Worm (Caenorhabditis elegans): ENCODE data around the gene srg-48.

srg-48 gene

ce11 chrIV:7098509-7099065, 26.4 kb downstream of the srg-48 start, which contains the start of gene ZC477.4 (continued):
- peak; percentile 25 for TF ChIP-seq ceh-34 (tag; optimal IDR thresholded peaks at IDR 0.05)
- peak; percentile 72 for TF ChIP-seq unc-55 (GFP tag; optimal IDR thresholded peaks at IDR 0.05)
- TF ChIP-seq hlh-30 (tag; optimal IDR thresholded peaks at IDR 0.05; ENCODE audit: insufficient read depth), result no peak
- no peak for TF ChIP-seq pha-4 (tag; optimal IDR thresholded peaks at IDR 0.05)
- no peak for TF ChIP-seq sox-2 (GFP tag; IDR thresholded peaks at IDR 0.05)
- no peak for TF ChIP-seq odd-2 (tag; optimal IDR thresholded peaks at IDR 0.05)
- TF ChIP-seq ceh-14 (tag; optimal IDR thresholded peaks at IDR 0.05), result peak; percentile 7
- no peak for TF ChIP-seq pag-3 (tag; optimal IDR thresholded peaks at IDR 0.05; ENCODE audit: borderline replicate concordance)
- TF ChIP-seq npax-4 (tag; optimal IDR thresholded peaks at IDR 0.05), result no peak
- TF ChIP-seq ceh-31 (tag; optimal IDR thresholded peaks at IDR 0.05), result peak; percentile 7
- no peak for TF ChIP-seq che-1 (tag; optimal IDR thresholded peaks at IDR 0.05)
- peak; percentile 4 for TF ChIP-seq unc-42 (tag; optimal IDR thresholded peaks at IDR 0.05)
- TF ChIP-seq ceh-45 (GFP tag; IDR thresholded peaks at IDR 0.05), result no peak
- TF ChIP-seq ceh-22 (tag; optimal IDR thresholded peaks at IDR 0.05), result no peak
- no peak for TF ChIP-seq pros-1 (tag; optimal IDR thresholded peaks at IDR 0.05)
- no peak for TF ChIP-seq syd-9 (tag; optimal IDR thresholded peaks at IDR 0.05)
- TF ChIP-seq dmd-4 (tag; optimal IDR thresholded peaks at IDR 0.05; ENCODE audit: borderline replicate concordance), result no peak
- peak; percentile 19 for TF ChIP-seq hlh-8 (tag; optimal IDR thresholded peaks at IDR 0.05)
- TF ChIP-seq hlh-6 (tag; optimal IDR thresholded peaks at IDR 0.05), result peak; percentile 55
- no peak for TF ChIP-seq pqm-1 (tag; optimal IDR thresholded peaks at IDR 0.05)
- peak; percentile 77 for TF ChIP-seq rnt-1 (tag; optimal IDR thresholded peaks at IDR 0.05)
- no peak for TF ChIP-seq ceh-2 (tag; optimal IDR thresholded peaks at IDR 0.05)
- TF ChIP-seq fkh-6 (tag; optimal IDR thresholded peaks at IDR 0.05), result no peak
- no peak for TF ChIP-seq ceh-30 (tag; optimal IDR thresholded peaks at IDR 0.05)

ce11 chrIV:7099377-7099776, 27.2 kb downstream of the srg-48 start:
- TF ChIP-seq unc-55 (GFP tag; optimal IDR thresholded peaks at IDR 0.05) (peak; percentile 21), ceh-34 (tag; optimal IDR thresholded peaks at IDR 0.05) (peak; percentile 56), pha-2 (tag; optimal IDR thresholded peaks at IDR 0.05) (no peak), odd-2 (tag; optimal IDR thresholded peaks at IDR 0.05) (no peak), rnt-1 (tag; optimal IDR thresholded peaks at IDR 0.05) (no peak), nfya-1 (tag; optimal IDR thresholded peaks at IDR 0.05) (peak; percentile 51), tbx-2 (tag; optimal IDR thresholded peaks at IDR 0.05) (peak; percentile 24), ceh-18 (tag; optimal IDR thresholded peaks at IDR 0.05) (peak; percentile 46)

ce11 chrIV:7103211-7103679, 31.0 kb downstream of the srg-48 start, which contains the start of the genes rde-8 and ZC477.3:
rde-8 (minus strand) TSS chrIV:7103261.
ZC477.3 (plus strand) TSS chrIV:7103492.
- TF ChIP-seq nfya-1 (tag; optimal IDR thresholded peaks at IDR 0.05) (peak; percentile 37), ahr-1 (tag; optimal IDR thresholded peaks at IDR 0.05) (no peak), unc-42 (tag; optimal IDR thresholded peaks at IDR 0.05) (peak; percentile 16), npax-4 (tag; optimal IDR thresholded peaks at IDR 0.05) (no peak)

- TF ChIP-seq pax-1 (tag; optimal IDR thresholded peaks at IDR 0.05) (no peak), ceh-45 (GFP tag; IDR thresholded peaks at IDR 0.05) (no peak), ceh-19 (GFP tag; optimal IDR thresholded peaks at IDR 0.05) (no peak), nhr-11 (tag; optimal IDR thresholded peaks at IDR 0.05) (no peak), C08G9.2 (tag; optimal IDR thresholded peaks at IDR 0.05) (no peak), pqm-1 (tag; optimal IDR thresholded peaks at IDR 0.05) (no peak), ceh-2 (tag; optimal IDR thresholded peaks at IDR 0.05) (no peak), pat-9 (tag; optimal IDR thresholded peaks at IDR 0.05) (no peak), che-1 (tag; optimal IDR thresholded peaks at IDR 0.05) (no peak), T23F11.4 (GFP tag; optimal IDR thresholded peaks at IDR 0.05) (no peak), tbx-7 (tag; optimal IDR thresholded peaks at IDR 0.05) (no peak), pha-4 (tag; optimal IDR thresholded peaks at IDR 0.05) (no peak)
These were observed 35.7 kb downstream of the srg-48 start, which contains the start of gene ZC477.2 for ce11 chrIV:7107893-7108292. ZC477.2 (plus strand) TSS chrIV:7108193.

All from whole organism, late embryonic.